Fruit fly (Drosophila melanogaster) whole organism, embryonic: ENCODE measurements around the gene dpr2.

Experiments used
- Adf1 ChIP-seq: fragments of 200-800 bp; sonication (Bioruptor generic); IDR thresholded peaks from 2 replicates; pipeline ENCODE4 v1.3.6; 2022; ENCODE audit warnings: missing biosample characterization, missing genetic modification characterization
- Asciz ChIP-seq: fragments of 200-800 bp; sonication (Bioruptor generic); optimal IDR thresholded peaks from 2 replicates; lab custom pipeline; 2017; ENCODE audit warnings: missing biosample characterization, mild to moderate bottlenecking, missing genetic modification characterization, missing genetic modification reagents
- BEAF-32 ChIP-seq: fragments of 200-800 bp; sonication (Bioruptor generic); optimal IDR thresholded peaks from 3 replicates; lab custom pipeline; 2017; ENCODE audit warnings: missing biosample characterization, missing genetic modification characterization, mild to moderate bottlenecking, moderate library complexity, missing genetic modification reagents
- CG10979 ChIP-seq: fragments of 200-800 bp; sonication (Bioruptor generic); optimal IDR thresholded peaks from 2 replicates; lab custom pipeline; 2018; ENCODE audit warnings: missing biosample characterization, mild to moderate bottlenecking, missing genetic modification characterization, moderate library complexity
- CG1233 ChIP-seq: fragments of 200-800 bp; sonication (Bioruptor generic); optimal IDR thresholded peaks from 4 replicates; lab custom pipeline; 2018; ENCODE audit warnings: missing biosample characterization, mild to moderate bottlenecking, missing genetic modification characterization
- CG13424 ChIP-seq: fragments of 200-800 bp; sonication (Bioruptor generic); optimal IDR thresholded peaks from 2 replicates; lab custom pipeline; 2019; ENCODE audit warnings: missing biosample characterization, mild to moderate bottlenecking, missing genetic modification characterization, moderate library complexity
- CG14050 ChIP-seq: fragments of 200-800 bp; sonication (Bioruptor generic); IDR thresholded peaks from 3 replicates; pipeline ENCODE4 v1.3.6; 2022; ENCODE audit warnings: missing biosample characterization, missing genetic modification characterization
- CG15011 ChIP-seq: fragments of 200-800 bp; sonication (Bioruptor generic); optimal IDR thresholded peaks from 3 replicates; lab custom pipeline; 2018; ENCODE audit warnings: missing biosample characterization, mild to moderate bottlenecking, missing genetic modification characterization
- CG1529 ChIP-seq: fragments of 200-800 bp; sonication (Bioruptor generic); optimal IDR thresholded peaks from 3 replicates; lab custom pipeline; 2018; ENCODE audit warnings: missing biosample characterization, missing genetic modification characterization
- CG16813 ChIP-seq: fragments of 200-800 bp; sonication (Bioruptor generic); IDR thresholded peaks from 3 replicates; pipeline ENCODE4 v1.3.6; 2022; ENCODE audit warnings: missing biosample characterization, missing genetic modification characterization; ENCODE audit not compliant: partially characterized antibody
- CG17568 ChIP-seq: fragments of 200-800 bp; sonication (Bioruptor generic); optimal IDR thresholded peaks from 2 replicates; lab custom pipeline; 2018; ENCODE audit warnings: missing biosample characterization, mild to moderate bottlenecking, missing genetic modification characterization, moderate library complexity
- CG17829 ChIP-seq: fragments of 200-800 bp; optimal IDR thresholded peaks from 2 replicates; lab custom pipeline; 2019; ENCODE audit warnings: missing biosample characterization, mild to moderate bottlenecking, missing genetic modification characterization, moderate library complexity
- CG31365 ChIP-seq: fragments of 200-800 bp; sonication (Bioruptor generic); optimal IDR thresholded peaks from 2 replicates; lab custom pipeline; 2018; ENCODE audit warnings: missing biosample characterization, mild to moderate bottlenecking, missing genetic modification characterization
- CG31441 ChIP-seq: fragments of 200-800 bp; sonication (Bioruptor generic); IDR thresholded peaks from 2 replicates; pipeline ENCODE4 v1.3.6; 2022; ENCODE audit warnings: missing biosample characterization, missing genetic modification characterization
- CG32532 ChIP-seq: fragments of 200-800 bp; sonication (Bioruptor generic); IDR thresholded peaks from 2 replicates; pipeline ENCODE4 v1.3.6; 2022; ENCODE audit warnings: missing biosample characterization, missing genetic modification characterization
- CG4360 ChIP-seq: fragments of 200-800 bp; sonication (Bioruptor generic); IDR thresholded peaks from 2 replicates; pipeline ENCODE4 v1.3.6; 2022; ENCODE audit warnings: missing biosample characterization, missing genetic modification characterization
- CG4404 ChIP-seq: fragments of 200-800 bp; sonication (Bioruptor generic); IDR thresholded peaks from 2 replicates; pipeline ENCODE4 v1.3.6; 2022; ENCODE audit warnings: missing biosample characterization, missing genetic modification characterization
- CG6683 ChIP-seq: fragments of 200-800 bp; sonication (Bioruptor generic); optimal IDR thresholded peaks from 2 replicates; lab custom pipeline; 2017; ENCODE audit warnings: missing biosample characterization, mild to moderate bottlenecking, missing genetic modification characterization, missing genetic modification reagents
- CG6791 ChIP-seq: fragments of 200-800 bp; sonication (Bioruptor generic); IDR thresholded peaks from 3 replicates; pipeline ENCODE4 v1.3.6; 2022; ENCODE audit warnings: missing biosample characterization, missing genetic modification characterization; ENCODE audit not compliant: partially characterized antibody
- CG8281 ChIP-seq: fragments of 200-800 bp; sonication (Bioruptor generic); optimal IDR thresholded peaks from 2 replicates; lab custom pipeline; 2018; ENCODE audit warnings: missing biosample characterization, mild to moderate bottlenecking, missing genetic modification characterization, moderate library complexity
- D19B ChIP-seq: fragments of 200-800 bp; sonication (Bioruptor generic); optimal IDR thresholded peaks from 2 replicates; lab custom pipeline; 2017; ENCODE audit warnings: missing biosample characterization, mild to moderate bottlenecking, missing genetic modification characterization
- Dip3 ChIP-seq: fragments of 200-800 bp; sonication (Bioruptor generic); optimal IDR thresholded peaks from 3 replicates; lab custom pipeline; 2016; ENCODE audit warnings: missing biosample characterization, missing genetic modification characterization
- Elba2 ChIP-seq: fragments of 200-800 bp; sonication (Bioruptor generic); optimal IDR thresholded peaks from 3 replicates; lab custom pipeline; 2016; ENCODE audit warnings: missing biosample characterization, missing genetic modification characterization
- Hmr ChIP-seq: fragments of 200-800 bp; sonication (Bioruptor generic); optimal IDR thresholded peaks from 3 replicates; lab custom pipeline; 2017; ENCODE audit warnings: mild to moderate bottlenecking, missing biosample characterization, missing genetic modification reagents, missing genetic modification characterization
- Hr51 ChIP-seq, 2 experiments: fragments of 200-800 bp; sonication (Bioruptor generic); optimal IDR thresholded peaks; 2 replicates in 1 of 2; 3 replicates in 1 of 2; lab custom pipeline; 2016 to 2018; ENCODE audit warnings: missing biosample characterization in 2 of 2, missing genetic modification characterization in 2 of 2, mild to moderate bottlenecking in 1 of 2, moderate library complexity in 1 of 2
- Jarid2 ChIP-seq: fragments of 200-800 bp; sonication (Bioruptor generic); optimal IDR thresholded peaks from 3 replicates; lab custom pipeline; 2017; ENCODE audit warnings: mild to moderate bottlenecking, missing biosample characterization, missing genetic modification reagents, missing genetic modification characterization
- Med ChIP-seq: fragments of 200-800 bp; sonication (Bioruptor generic); peaks from one replicate; lab custom pipeline; 2016; ENCODE audit warnings: missing biosample characterization, missing genetic modification characterization, mild to moderate bottlenecking, inconsistent platforms, moderate library complexity
- Sox100B ChIP-seq: fragments of 200-800 bp; sonication (Bioruptor generic); optimal IDR thresholded peaks from 3 replicates; lab custom pipeline; 2018; ENCODE audit warnings: missing biosample characterization, mild to moderate bottlenecking, missing genetic modification characterization
- YL-1 ChIP-seq: fragments of 200-800 bp; sonication (Bioruptor generic); optimal IDR thresholded peaks from 3 replicates; lab custom pipeline; 2017; ENCODE audit warnings: missing biosample characterization, mild to moderate bottlenecking, missing genetic modification characterization
- chif ChIP-seq, 2 experiments: fragments of 200-800 bp; sonication (Bioruptor generic); optimal IDR thresholded peaks; 3 replicates each; lab custom pipeline; 2016; ENCODE audit warnings: missing biosample characterization in 2 of 2, missing genetic modification characterization in 2 of 2
- crp ChIP-seq, 2 experiments: fragments of 200-800 bp; sonication (Bioruptor generic); optimal IDR thresholded peaks; 2 replicates in 1 of 2; 3 replicates in 1 of 2; lab custom pipeline; 2017; ENCODE audit warnings: missing biosample characterization in 2 of 2, missing genetic modification characterization in 2 of 2, mild to moderate bottlenecking in 1 of 2, moderate library complexity in 1 of 2
- dmrt11E ChIP-seq: fragments of 200-800 bp; sonication (Bioruptor generic); optimal IDR thresholded peaks from 3 replicates; lab custom pipeline; 2018; ENCODE audit warnings: missing biosample characterization, mild to moderate bottlenecking, missing genetic modification characterization, moderate library complexity
- dpn ChIP-seq, 2 experiments: fragments of 200-800 bp; sonication (Bioruptor generic); optimal IDR thresholded peaks; 3 replicates each; lab custom pipeline; 2016; ENCODE audit warnings: missing biosample characterization in 2 of 2, missing genetic modification characterization in 2 of 2
- gem ChIP-seq: fragments of 200-800 bp; sonication (Bioruptor generic); optimal IDR thresholded peaks from 2 replicates; lab custom pipeline; 2019; ENCODE audit warnings: missing biosample characterization, mild to moderate bottlenecking, missing genetic modification characterization, moderate library complexity
- gsb-n ChIP-seq: fragments of 200-800 bp; sonication (Bioruptor generic); optimal IDR thresholded peaks from 3 replicates; lab custom pipeline; 2018; ENCODE audit warnings: missing biosample characterization, mild to moderate bottlenecking, missing genetic modification characterization
- hbn ChIP-seq: fragments of 200-800 bp; sonication (Bioruptor generic); IDR thresholded peaks from 2 replicates; pipeline ENCODE4 v1.3.6; 2022; ENCODE audit warnings: missing biosample characterization, missing genetic modification characterization; ENCODE audit not compliant: partially characterized antibody
- ind ChIP-seq: fragments of 200-800 bp; sonication (Bioruptor generic); optimal IDR thresholded peaks from 3 replicates; lab custom pipeline; 2016; ENCODE audit warnings: missing biosample characterization, missing genetic modification characterization
- klu ChIP-seq: fragments of 200-800 bp; sonication (Bioruptor generic); IDR thresholded peaks from 2 replicates; pipeline ENCODE4 v1.3.6; 2022; ENCODE audit warnings: missing biosample characterization, missing genetic modification characterization
- lab ChIP-seq: fragments of 200-800 bp; sonication (Bioruptor generic); optimal IDR thresholded peaks from 3 replicates; lab custom pipeline; 2017; ENCODE audit warnings: missing biosample characterization, missing genetic modification characterization, mild to moderate bottlenecking, moderate library complexity, missing genetic modification reagents
- lmd ChIP-seq: fragments of 200-800 bp; sonication (Bioruptor generic); IDR thresholded peaks from 2 replicates; pipeline ENCODE4 v1.3.6; 2022; ENCODE audit warnings: missing biosample characterization, missing genetic modification characterization
- nau ChIP-seq: fragments of 200-800 bp; sonication (Bioruptor generic); optimal IDR thresholded peaks from 3 replicates; lab custom pipeline; 2017; ENCODE audit warnings: missing biosample characterization, mild to moderate bottlenecking, missing genetic modification characterization, missing genetic modification reagents
- row ChIP-seq: fragments of 200-800 bp; sonication (Bioruptor generic); IDR thresholded peaks from 3 replicates; pipeline ENCODE4 v1.3.6; 2022; ENCODE audit warnings: missing biosample characterization, missing genetic modification characterization
- salm ChIP-seq: fragments of 200-800 bp; sonication (Bioruptor generic); optimal IDR thresholded peaks from 2 replicates; lab custom pipeline; 2018; ENCODE audit warnings: missing biosample characterization, mild to moderate bottlenecking, missing genetic modification characterization
- sima ChIP-seq: fragments of 200-800 bp; sonication (Bioruptor generic); optimal IDR thresholded peaks from 2 replicates; lab custom pipeline; 2016; ENCODE audit warnings: missing biosample characterization, missing genetic modification characterization
- so ChIP-seq: fragments of 200-800 bp; sonication (Bioruptor generic); IDR thresholded peaks from 3 replicates; pipeline ENCODE4 v1.3.6; 2022; ENCODE audit warnings: missing biosample characterization, missing genetic modification characterization
- sob ChIP-seq: fragments of 200-800 bp; sonication (Bioruptor generic); IDR thresholded peaks from 2 replicates; pipeline ENCODE4 v1.3.6; 2022; ENCODE audit warnings: missing biosample characterization, missing genetic modification characterization
- stwl ChIP-seq: fragments of 200-800 bp; sonication (Bioruptor generic); optimal IDR thresholded peaks from 3 replicates; lab custom pipeline; 2018; ENCODE audit warnings: missing biosample characterization, mild to moderate bottlenecking, missing genetic modification characterization, moderate library complexity
- trem ChIP-seq: fragments of 200-800 bp; optimal IDR thresholded peaks from 3 replicates; lab custom pipeline; 2019; ENCODE audit warnings: missing biosample characterization, mild to moderate bottlenecking, missing genetic modification characterization, moderate library complexity
- tup ChIP-seq: fragments of 200-800 bp; sonication (Bioruptor generic); optimal IDR thresholded peaks from 2 replicates; lab custom pipeline; 2016; ENCODE audit warnings: missing biosample characterization, mild to moderate bottlenecking, missing genetic modification characterization, moderate library complexity
- zen ChIP-seq: fragments of 200-800 bp; sonication (Bioruptor generic); optimal IDR thresholded peaks from 3 replicates; lab custom pipeline; 2018; ENCODE audit warnings: missing biosample characterization, mild to moderate bottlenecking, missing genetic modification characterization, moderate library complexity

dpr2 gene

dm6 chr2L:10964493-10964892, 540 bp upstream of the dpr2 start (continued):
- TF ChIP-seq Asciz (GFP tag; lab: Kevin White, UChicago) (peak; percentile 27), CG31441 (GFP tag; lab: Robert Waterston, UW) (0 out of 2 replicates have a peak, but pooled peaks have one; percentile 28), salm (tag; lab: Kevin White, UChicago) (no peak), row (GFP tag; lab: Robert Waterston, UW) (no peak), Sox100B (no peak), so (GFP tag; lab: Robert Waterston, UW) (no peak), YL-1 (GFP tag; lab: Kevin White, UChicago) (peak; percentile 83), Med (GFP tag; lab: Kevin White, UChicago) (peak; percentile 57), lab (GFP tag; lab: Kevin White, UChicago) (no peak), CG6683 (GFP tag; lab: Kevin White, UChicago) (no peak), zen (tag; lab: Kevin White, UChicago) (peak; percentile 59), tup (no peak), dpn (GFP tag; optimal IDR thresholded peaks at IDR 0.05; lab: Kevin White, UChicago) (no peak), CG32532 (no peak), CG17829 (peak; percentile 61), lmd (GFP tag; lab: Robert Waterston, UW) (no peak), sob (GFP tag; lab: Robert Waterston, UW) (no peak), D19B (GFP tag; lab: Kevin White, UChicago) (no peak), hbn (GFP tag; lab: Robert Waterston, UW) (no peak), CG13424 (tag; lab: Kevin White, UChicago) (peak; percentile 32), CG8281 (tag; lab: Kevin White, UChicago) (no peak), CG15011 (no peak), nau (GFP tag; lab: Kevin White, UChicago) (no peak), CG1529 (GFP tag; lab: Kevin White, UChicago) (no peak), dmrt11E (tag; lab: Kevin White, UChicago) (peak; percentile 24), Elba2 (no peak), CG10979 (tag; lab: Kevin White, UChicago) (no peak), CG17568 (peak; percentile 3), CG16813 (GFP tag; lab: Robert Waterston, UW) (no peak), chif (GFP tag; optimal IDR thresholded peaks at IDR 0.05; lab: Kevin White, UChicago) (peak in 1 of 2 experiments; percentile 34), Hr51 (GFP tag; optimal IDR thresholded peaks at IDR 0.05; lab: Kevin White, UChicago) (no peak), gem (tag; lab: Kevin White, UChicago) (peak; percentile 33), CG4360 (0 out of 2 replicates have a peak, but pooled peaks have one; percentile 22), ind (GFP tag; lab: Kevin White, UChicago) (no peak), CG6791 (GFP tag; lab: Robert Waterston, UW) (peak; percentile 58; the same call in 2 of the 3 replicates), Jarid2 (no peak), crp (GFP tag; optimal IDR thresholded peaks at IDR 0.05; lab: Kevin White, UChicago) (no peak), CG4404 (GFP tag; lab: Robert Waterston, UW) (no peak), klu (no peak), stwl (tag; lab: Kevin White, UChicago) (peak; percentile 93), Adf1 (GFP tag; lab: Robert Waterston, UW) (no peak), gsb-n (peak; percentile 29), trem (tag; lab: Kevin White, UChicago) (peak; percentile 71), sima (no peak), CG31365 (peak; percentile 100), Dip3 (GFP tag; lab: Kevin White, UChicago) (no peak), CG14050 (GFP tag; lab: Robert Waterston, UW) (no peak), BEAF-32 (GFP tag; lab: Kevin White, UChicago) (no peak), CG1233 (GFP tag; lab: Kevin White, UChicago) (peak; percentile 30), Hmr (GFP tag; lab: Kevin White, UChicago) (peak; percentile 16)
